Worm (Caenorhabditis elegans): Measurements from ENCODE around the gene fipr-4.

Gene fipr-4

DNA sequence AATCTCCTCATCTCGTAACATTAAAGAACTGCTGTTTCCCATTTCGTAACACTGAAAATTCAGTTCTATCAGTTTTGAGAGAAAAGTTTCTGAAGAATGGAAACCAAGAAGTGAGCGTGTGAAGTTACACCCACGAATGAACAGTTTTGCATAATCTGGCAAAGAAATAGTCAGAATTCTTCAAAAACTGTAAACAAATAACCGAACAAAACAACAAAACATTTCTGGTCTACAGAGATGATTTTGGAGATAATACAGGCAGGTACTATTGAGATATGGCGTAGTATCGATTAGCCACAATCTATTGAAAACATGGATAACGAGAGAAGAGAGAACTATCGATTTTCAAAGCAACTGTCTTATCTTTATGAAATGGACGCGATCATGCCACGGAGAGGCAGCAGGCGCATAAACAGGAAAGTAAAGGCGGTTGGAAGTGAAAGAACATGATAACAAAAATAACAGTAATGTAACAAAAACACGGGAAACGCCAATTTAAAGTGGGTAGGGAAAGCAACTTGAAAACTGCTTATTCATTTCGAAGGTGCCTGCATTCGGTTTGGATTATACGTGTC lies 24.7 kb downstream of the fipr-4 start, which contains the start of gene chpf-1 (continued):
- peak; percentile 56 for TF ChIP-seq ztf-18 (tag; optimal IDR thresholded peaks at IDR 0.05)
- TF ChIP-seq mes-4 (tag; optimal IDR thresholded peaks at IDR 0.05): no peak
- no peak for TF ChIP-seq C06A6.2 (GFP tag; conservative IDR thresholded peaks at IDR 0.05)
- no peak for TF ChIP-seq snpc-1.1 (tag; optimal IDR thresholded peaks at IDR 0.05; ENCODE audit: insufficient read depth)
- TF ChIP-seq Y56A3A.18 (GFP tag; IDR thresholded peaks at IDR 0.05): no peak
- TF ChIP-seq Y95B8A.8 (GFP tag; IDR thresholded peaks at IDR 0.05): no peak
- no peak for TF ChIP-seq B0019.2 (GFP tag; conservative IDR thresholded peaks at IDR 0.05)
- no peak for TF ChIP-seq ets-4 (GFP tag; optimal IDR thresholded peaks at IDR 0.05)
- no peak for TF ChIP-seq nhr-27 (tag; optimal IDR thresholded peaks at IDR 0.05)
- no peak for TF ChIP-seq ceh-27 (GFP tag; optimal IDR thresholded peaks at IDR 0.05)
- TF ChIP-seq F37B4.10 (GFP tag; IDR thresholded peaks at IDR 0.05): no peak
- no peak for TF ChIP-seq fkh-3 (tag; optimal IDR thresholded peaks at IDR 0.05)

DNA sequence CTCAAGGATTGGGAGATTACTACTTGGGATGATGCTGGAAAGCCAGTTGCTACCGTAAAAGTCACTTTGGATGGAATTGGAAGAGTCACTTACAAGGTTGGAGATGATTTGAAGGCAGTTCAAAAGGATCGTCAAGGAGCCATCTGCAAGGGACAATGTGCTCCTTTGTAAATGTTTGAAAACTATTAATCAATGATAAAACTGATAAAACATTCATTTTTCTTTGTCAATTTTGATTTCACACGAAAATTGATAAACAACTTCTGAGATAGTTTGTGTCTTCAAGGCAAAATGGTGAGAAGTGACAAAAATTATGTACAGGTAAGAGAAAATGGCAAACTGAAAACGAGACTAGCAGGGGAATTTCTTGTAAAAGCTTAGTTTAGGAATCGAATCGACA lies 25.9 kb downstream of the fipr-4 start:
- TF ChIP-seq aptf-3 (GFP tag; IDR thresholded peaks at IDR 0.05) (no peak), sea-2 (GFP tag; IDR thresholded peaks at IDR 0.05) (no peak), die-1 (tag; optimal IDR thresholded peaks at IDR 0.05) (no peak), Y67H2A.10 (GFP tag; conservative IDR thresholded peaks at IDR 0.05) (no peak), F22D6.2 (tag; optimal IDR thresholded peaks at IDR 0.05) (no peak), nhr-80 (tag; optimal IDR thresholded peaks at IDR 0.05) (no peak), sptf-2 (GFP tag; optimal IDR thresholded peaks at IDR 0.05) (no peak), tlf-1 (GFP tag; optimal IDR thresholded peaks at IDR 0.05) (no peak), snpc-3.4 (tag; optimal IDR thresholded peaks at IDR 0.05) (no peak), dox-1 (GFP tag; IDR thresholded peaks at IDR 0.05) (no peak), hmg-1.2 (GFP tag; IDR thresholded peaks at IDR 0.05) (no peak), tbx-9 (tag; optimal IDR thresholded peaks at IDR 0.05; ENCODE audit: borderline replicate concordance) (no peak)

DNA sequence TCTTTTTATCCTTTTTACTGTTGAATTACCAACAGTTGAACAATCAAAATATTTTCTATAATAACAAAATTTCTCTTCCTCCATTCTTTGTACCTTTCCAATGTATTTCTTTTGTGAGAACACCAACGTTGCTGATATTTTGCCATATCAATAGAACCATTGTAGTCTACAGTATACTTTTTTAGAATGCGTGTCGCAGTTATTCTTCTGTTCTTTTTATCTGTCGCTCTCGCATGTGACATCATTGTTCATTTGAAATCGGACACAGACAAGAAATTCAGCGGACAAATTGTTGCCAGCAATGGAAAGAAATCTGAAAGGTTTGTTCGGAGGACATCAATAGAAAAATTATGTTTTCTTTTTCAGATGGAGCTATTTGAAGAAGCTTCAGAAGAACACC lies 26.3 kb downstream of the fipr-4 start, which contains the start of gene ZK856.7:
Gene ZK856.7 (plus strand): TSS at position 186 of the 400 bp plus-strand sequence.
- TF ChIP-seq F37B4.10 (GFP tag; IDR thresholded peaks at IDR 0.05): no peak
- TF ChIP-seq F57C9.4 (tag; optimal IDR thresholded peaks at IDR 0.05): no peak
- no peak for TF ChIP-seq snpc-3.4 (tag; optimal IDR thresholded peaks at IDR 0.05)
- TF ChIP-seq B0261.1 (tag; optimal IDR thresholded peaks at IDR 0.05): no peak
- no peak for TF ChIP-seq ZK185.1 (tag; optimal IDR thresholded peaks at IDR 0.05; ENCODE audit: poor library complexity, severe bottlenecking)
- TF ChIP-seq F52B5.7 (tag; optimal IDR thresholded peaks at IDR 0.05): no peak
- no peak for TF ChIP-seq ceh-40 (GFP tag; IDR thresholded peaks at IDR 0.05)
- no peak for TF ChIP-seq F22D6.2 (tag; optimal IDR thresholded peaks at IDR 0.05)
- TF ChIP-seq ama-1 (optimal IDR thresholded peaks at IDR 0.05): no peak
- peak in 1 of 2 experiments; percentile 7 for TF ChIP-seq ama-1 (GFP tag; optimal IDR thresholded peaks at IDR 0.05)

DNA sequence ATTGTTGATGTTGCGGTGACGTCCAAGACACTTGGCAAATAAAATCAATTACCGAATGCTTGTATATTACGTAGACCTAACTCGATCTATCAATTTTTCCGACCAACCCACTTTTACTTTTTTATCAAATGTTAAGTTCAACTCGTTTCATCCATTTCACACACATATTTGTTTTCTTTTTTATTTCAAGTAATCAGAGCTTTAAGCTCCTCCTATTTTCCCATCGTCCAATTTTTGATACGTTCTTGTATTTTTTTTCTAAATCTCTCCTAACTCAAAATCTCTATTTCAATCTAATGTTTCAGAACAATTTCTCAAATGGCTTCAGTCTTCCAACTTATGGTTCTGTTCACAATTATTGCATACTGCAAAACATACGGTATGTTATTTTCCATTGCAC lies 29.9 kb downstream of the fipr-4 start, which contains the start of gene ZK856.6:
Gene ZK856.6 (plus strand): TSS at position 301 of the 400 bp plus-strand sequence.
- TF ChIP-seq Y67H2A.10 (GFP tag; conservative IDR thresholded peaks at IDR 0.05) (no peak), rcor-1 (GFP tag; IDR thresholded peaks at IDR 0.05) (no peak), T26A5.8 (tag; optimal IDR thresholded peaks at IDR 0.05) (no peak), attf-6 (GFP tag; IDR thresholded peaks at IDR 0.05) (no peak), bed-2 (GFP tag; IDR thresholded peaks at IDR 0.05) (no peak), lir-1 (GFP tag; conservative IDR thresholded peaks at IDR 0.05) (no peak), ets-4 (GFP tag; optimal IDR thresholded peaks at IDR 0.05) (no peak), C17E4.6 (GFP tag; IDR thresholded peaks at IDR 0.05) (no peak), madf-6 (GFP tag; IDR thresholded peaks at IDR 0.05) (no peak)

Data from whole organism, young adult.